Fruit fly (Drosophila melanogaster) whole organism, prepupa: ENCODE measurements around the gene mib1.

Source experiments
- Blimp-1 ChIP-seq: fragments of 200-800 bp; sonication (Bioruptor generic); optimal IDR thresholded peaks from 3 replicates; lab custom pipeline; 2017; ENCODE audit warnings: missing biosample characterization, missing genetic modification characterization, mild to moderate bottlenecking, moderate library complexity, missing genetic modification reagents
- CG3032 ChIP-seq: fragments of 200-800 bp; optimal IDR thresholded peaks from 2 replicates; lab custom pipeline; 2019; ENCODE audit warnings: missing biosample characterization, mild to moderate bottlenecking, missing genetic modification characterization, moderate library complexity
- CG32006 ChIP-seq: fragments of 200-800 bp; sonication (Bioruptor generic); optimal IDR thresholded peaks from 3 replicates; lab custom pipeline; 2017; ENCODE audit warnings: missing biosample characterization, mild to moderate bottlenecking, missing genetic modification characterization
- Ets21C ChIP-seq: fragments of 200-800 bp; sonication (Bioruptor generic); optimal IDR thresholded peaks from 3 replicates; lab custom pipeline; 2016; ENCODE audit warnings: missing biosample characterization, missing genetic modification characterization
- Ets96B ChIP-seq: fragments of 200-800 bp; optimal IDR thresholded peaks from 2 replicates; lab custom pipeline; 2019; ENCODE audit warnings: missing biosample characterization, mild to moderate bottlenecking, missing genetic modification characterization, moderate library complexity
- dsx ChIP-seq: fragments of 200-800 bp; optimal IDR thresholded peaks from 3 replicates; lab custom pipeline; 2019; ENCODE audit warnings: missing biosample characterization, mild to moderate bottlenecking, missing genetic modification characterization, moderate library complexity; ENCODE audit not compliant: poor library complexity, severe bottlenecking
- fd59A ChIP-seq: fragments of 200-800 bp; sonication (Bioruptor generic); optimal IDR thresholded peaks from 2 replicates; lab custom pipeline; 2017; ENCODE audit warnings: missing biosample characterization, mild to moderate bottlenecking, missing genetic modification characterization, missing genetic modification reagents
- net ChIP-seq: fragments of 200-800 bp; sonication (Bioruptor generic); optimal IDR thresholded peaks from 3 replicates; lab custom pipeline; 2016; ENCODE audit warnings: missing biosample characterization, missing genetic modification characterization
- ss ChIP-seq, 2 experiments: fragments of 200-800 bp; sonication (Bioruptor generic); optimal IDR thresholded peaks; 2 replicates in 1 of 2; 3 replicates in 1 of 2; lab custom pipeline; 2017 to 2018; ENCODE audit warnings: mild to moderate bottlenecking in 2 of 2, missing biosample characterization in 2 of 2, missing genetic modification characterization in 2 of 2, moderate library complexity in 1 of 2

- TF ChIP-seq net (GFP tag; lab: Kevin White, UChicago) (no peak), fd59A (no peak), CG3032 (tag; lab: Kevin White, UChicago) (no peak), Ets96B (tag; lab: Kevin White, UChicago) (no peak), CG32006 (no peak), ss (GFP tag; optimal IDR thresholded peaks at IDR 0.05; lab: Kevin White, UChicago) (no peak), dsx (GFP tag; lab: Kevin White, UChicago) (no peak), Ets21C (GFP tag; lab: Kevin White, UChicago) (no peak), Blimp-1 (GFP tag; lab: Kevin White, UChicago) (no peak)
These were observed 31.0 kb upstream of the mib1 start for dm6 chr3L:16042640-16043039.
